Fruit fly (Drosophila melanogaster): ENCODE measurements around the gene lace.

Gene lace

dm6 chr2L:15486525-15487128, 12.3 kb upstream of the lace start (continued):
- TF ChIP-seq z (GFP tag; IDR thresholded peaks at IDR 0.05) (no peak), cas (GFP tag; IDR thresholded peaks at IDR 0.05) (no peak), CG12219 (GFP tag; optimal IDR thresholded peaks at IDR 0.05) (no peak), kni (GFP tag; optimal IDR thresholded peaks at IDR 0.05) (no peak), mld (GFP tag; IDR thresholded peaks at IDR 0.05; ENCODE audit: partially characterized antibody) (no peak), rib (GFP tag; IDR thresholded peaks at IDR 0.05) (no peak), Xrp1 (GFP tag; IDR thresholded peaks at IDR 0.05) (0 out of 2 replicates have a peak, but pooled peaks have one; percentile 5), CG12299 (tag; optimal IDR thresholded peaks at IDR 0.05) (no peak), CG8924 (tag; optimal IDR thresholded peaks at IDR 0.05) (peak; percentile 5), Abd-B (GFP tag; optimal IDR thresholded peaks at IDR 0.05) (no peak), tna (GFP tag; IDR thresholded peaks at IDR 0.05; ENCODE audit: partially characterized antibody) (no peak), nerfin-1 (tag; optimal IDR thresholded peaks at IDR 0.05) (no peak), bsh (GFP tag; optimal IDR thresholded peaks at IDR 0.05) (no peak), disco-r (GFP tag; optimal IDR thresholded peaks at IDR 0.05) (no peak), CG15514 (GFP tag; optimal IDR thresholded peaks at IDR 0.05) (no peak), ro (GFP tag; IDR thresholded peaks at IDR 0.05) (no peak), unpg (GFP tag; optimal IDR thresholded peaks at IDR 0.05) (no peak), CG17568 (GFP tag; optimal IDR thresholded peaks at IDR 0.05) (no peak), CG7745 (tag; optimal IDR thresholded peaks at IDR 0.05) (no peak), br (optimal IDR thresholded peaks at IDR 0.05) (no peak), Ada2b (GFP tag; IDR thresholded peaks at IDR 0.05) (no peak), CG14965 (GFP tag; optimal IDR thresholded peaks at IDR 0.05; ENCODE audit: borderline replicate concordance) (no peak), CG17612 (GFP tag; IDR thresholded peaks at IDR 0.05) (no peak), CG4404 (GFP tag; IDR thresholded peaks at IDR 0.05) (0 out of 2 replicates have a peak, but pooled peaks have one; percentile 15), NfI (GFP tag; optimal IDR thresholded peaks at IDR 0.05) (no peak), ssp (GFP tag; IDR thresholded peaks at IDR 0.05) (no peak), YL-1 (GFP tag; optimal IDR thresholded peaks at IDR 0.05) (no peak), twi (tag; optimal IDR thresholded peaks at IDR 0.05) (peak; percentile 91), Dip2 (GFP tag; IDR thresholded peaks at IDR 0.05) (no peak), CG18262 (tag; optimal IDR thresholded peaks at IDR 0.05) (peak; percentile 9), ato (GFP tag; IDR thresholded peaks at IDR 0.05; ENCODE audit: partially characterized antibody) (no peak), zf30C (GFP tag; optimal IDR thresholded peaks at IDR 0.05) (peak; percentile 69), tll (GFP tag; optimal IDR thresholded peaks at IDR 0.05) (peak in 1 of 2 experiments; percentile 58), CG18619 (GFP tag; optimal IDR thresholded peaks at IDR 0.05) (no peak), salm (tag; optimal IDR thresholded peaks at IDR 0.05) (no peak), exex (tag; optimal IDR thresholded peaks at IDR 0.05) (no peak), sens (GFP tag) (no peak), CG15073 (GFP tag; optimal IDR thresholded peaks at IDR 0.05) (no peak), Meics (GFP tag; optimal IDR thresholded peaks at IDR 0.05) (no peak), gfzf (GFP tag; optimal IDR thresholded peaks at IDR 0.05) (no peak), nerfin-2 (GFP tag; IDR thresholded peaks at IDR 0.05; ENCODE audit: partially characterized antibody) (no peak), esg (GFP tag; conservative IDR thresholded peaks at IDR 0.05) (no peak), fd3F (GFP tag; optimal IDR thresholded peaks at IDR 0.05) (no peak), B-H1 (GFP tag; IDR thresholded peaks at IDR 0.05) (no peak), CG33557 (GFP tag; optimal IDR thresholded peaks at IDR 0.05) (no peak), ken (GFP tag; IDR thresholded peaks at IDR 0.05) (no peak), zen (tag; optimal IDR thresholded peaks at IDR 0.05) (peak; percentile 67), CG8089 (GFP tag; optimal IDR thresholded peaks at IDR 0.05) (no peak), ems (GFP tag; optimal IDR thresholded peaks at IDR 0.05) (no peak), CG9609 (GFP tag; optimal IDR thresholded peaks at IDR 0.05) (no peak)

Data from whole organism, embryonic.